Worm (Caenorhabditis elegans) whole organism, L4/young adult: ENCODE measurements around the gene ncr-1.

Experiments used
- W03F9.2 ChIP-seq: fragments of 150-350 bp; optimal IDR thresholded peaks from 2 replicates; lab custom pipeline; 2014; ENCODE audit warnings: missing biosample characterization, missing genetic modification characterization
- dao-5 ChIP-seq: sonication (generic microtip); optimal IDR thresholded peaks from 2 replicates; lab custom pipeline; 2016; ENCODE audit warnings: missing genotype, missing genetic modification characterization, moderate library complexity, missing compliant biosample characterization
- him-1 ChIP-seq: sonication (generic microtip); optimal IDR thresholded peaks from 2 replicates; lab custom pipeline; 2016; ENCODE audit warnings: missing genotype, missing genetic modification reagents, missing genetic modification characterization, missing compliant biosample characterization

DNA sequence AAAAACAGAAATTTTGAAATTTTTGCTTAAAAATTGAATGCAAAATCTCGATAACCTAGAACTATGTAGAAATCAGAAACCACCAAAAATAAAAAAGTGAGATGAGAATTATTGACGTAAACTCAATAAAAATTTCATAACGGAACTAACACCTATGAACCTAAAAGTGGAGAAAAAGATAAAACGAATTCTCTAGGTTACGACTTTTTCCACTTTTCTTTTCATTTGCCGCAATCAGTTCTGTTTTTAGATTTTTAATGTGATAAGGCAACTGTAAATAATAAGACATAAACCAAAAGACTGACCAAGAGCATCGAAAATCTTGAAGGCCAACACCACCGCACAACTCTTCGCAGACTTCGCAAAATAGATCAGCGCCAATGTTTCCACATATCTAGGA lies 13.4 kb upstream of the ncr-1 start:
- TF ChIP-seq him-1 (no peak), W03F9.2 (no peak), dao-5 (no peak)
